Fruit fly (Drosophila melanogaster) whole organism, embryonic: ENCODE results near the gene CG43438.

Experiments used
- Antp ChIP-seq: fragments of 200-800 bp; sonication (Bioruptor generic); optimal IDR thresholded peaks from 3 replicates; lab custom pipeline; 2016; ENCODE audit warnings: missing biosample characterization, missing genetic modification characterization
- Atf6 ChIP-seq: fragments of 200-800 bp; sonication (Bioruptor generic); IDR thresholded peaks from 2 replicates; pipeline ENCODE4 v1.3.6; 2022; ENCODE audit warnings: missing biosample characterization, missing genetic modification characterization
- BEAF-32 ChIP-seq: fragments of 200-800 bp; sonication (Bioruptor generic); optimal IDR thresholded peaks from 3 replicates; lab custom pipeline; 2017; ENCODE audit warnings: missing biosample characterization, missing genetic modification characterization, mild to moderate bottlenecking, moderate library complexity, missing genetic modification reagents
- CG10267 ChIP-seq: fragments of 200-800 bp; sonication (Bioruptor generic); optimal IDR thresholded peaks from 2 replicates; lab custom pipeline; 2018; ENCODE audit warnings: missing biosample characterization, mild to moderate bottlenecking, missing genetic modification characterization, moderate library complexity
- CG11695 ChIP-seq: fragments of 200-800 bp; sonication (Bioruptor generic); IDR thresholded peaks from 3 replicates; pipeline ENCODE4 v1.3.6; 2022; ENCODE audit warnings: missing biosample characterization, missing genetic modification characterization
- CG12299 ChIP-seq: fragments of 200-800 bp; sonication (Bioruptor generic); optimal IDR thresholded peaks from 2 replicates; lab custom pipeline; 2018; ENCODE audit warnings: missing biosample characterization, mild to moderate bottlenecking, missing genetic modification characterization
- CG12659 ChIP-seq: fragments of 200-800 bp; sonication (Bioruptor generic); optimal IDR thresholded peaks from 3 replicates; lab custom pipeline; 2017; ENCODE audit warnings: mild to moderate bottlenecking, missing biosample characterization, missing genetic modification reagents, missing genetic modification characterization
- CG12744 ChIP-seq: fragments of 200-800 bp; sonication (Bioruptor generic); optimal IDR thresholded peaks from 2 replicates; lab custom pipeline; 2016; ENCODE audit warnings: missing biosample characterization, missing genetic modification characterization
- CG13123 ChIP-seq: fragments of 200-800 bp; sonication (Bioruptor generic); optimal IDR thresholded peaks from 2 replicates; lab custom pipeline; 2016; ENCODE audit warnings: missing biosample characterization, missing genetic modification characterization
- CG13287 ChIP-seq: fragments of 200-800 bp; sonication (Bioruptor generic); IDR thresholded peaks from 2 replicates; pipeline ENCODE4 v1.3.6; 2022; ENCODE audit warnings: missing biosample characterization, missing genetic modification characterization; ENCODE audit not compliant: partially characterized antibody
- CG13624 ChIP-seq: fragments of 200-800 bp; sonication (Bioruptor generic); optimal IDR thresholded peaks from 2 replicates; lab custom pipeline; 2016; ENCODE audit warnings: missing biosample characterization, missing genetic modification characterization
- CG15514 ChIP-seq: fragments of 200-800 bp; sonication (Bioruptor generic); optimal IDR thresholded peaks from 3 replicates; lab custom pipeline; 2017; ENCODE audit warnings: missing biosample characterization, missing genetic modification characterization, mild to moderate bottlenecking, moderate library complexity, missing genetic modification reagents
- CG15696 ChIP-seq: fragments of 200-800 bp; sonication (Bioruptor generic); optimal IDR thresholded peaks from 2 replicates; lab custom pipeline; 2019; ENCODE audit warnings: missing biosample characterization, mild to moderate bottlenecking, missing genetic modification characterization, moderate library complexity
- CG17359 ChIP-seq: fragments of 200-800 bp; sonication (Bioruptor generic); optimal IDR thresholded peaks from 3 replicates; lab custom pipeline; 2018; ENCODE audit warnings: missing biosample characterization, mild to moderate bottlenecking, missing genetic modification characterization, moderate library complexity
- CG18262 ChIP-seq: fragments of 200-800 bp; optimal IDR thresholded peaks from 3 replicates; lab custom pipeline; 2019; ENCODE audit warnings: missing biosample characterization, mild to moderate bottlenecking, missing genetic modification characterization, moderate library complexity
- CG18764 ChIP-seq: fragments of 200-800 bp; sonication (Bioruptor generic); optimal IDR thresholded peaks from 3 replicates; lab custom pipeline; 2016; ENCODE audit warnings: missing biosample characterization, missing genetic modification characterization
- CG2129 ChIP-seq: fragments of 200-800 bp; sonication (Bioruptor generic); IDR thresholded peaks from 2 replicates; pipeline ENCODE4 v1.3.6; 2022; ENCODE audit warnings: missing biosample characterization, missing genetic modification characterization; ENCODE audit not compliant: partially characterized antibody
- CG2678 ChIP-seq: fragments of 200-800 bp; sonication (Bioruptor generic); optimal IDR thresholded peaks from 3 replicates; lab custom pipeline; 2019; ENCODE audit warnings: missing biosample characterization, mild to moderate bottlenecking, missing genetic modification characterization, moderate library complexity
- CG4360 ChIP-seq: fragments of 200-800 bp; sonication (Bioruptor generic); IDR thresholded peaks from 2 replicates; pipeline ENCODE4 v1.3.6; 2022; ENCODE audit warnings: missing biosample characterization, missing genetic modification characterization
- CG4820 ChIP-seq: fragments of 200-800 bp; sonication (Bioruptor generic); optimal IDR thresholded peaks from 3 replicates; lab custom pipeline; 2016; ENCODE audit warnings: missing biosample characterization, missing genetic modification characterization
- CG6654 ChIP-seq: fragments of 200-800 bp; sonication (Bioruptor generic); optimal IDR thresholded peaks from 2 replicates; lab custom pipeline; 2017; ENCODE audit warnings: missing biosample characterization, mild to moderate bottlenecking, missing genetic modification characterization
- CG8944 ChIP-seq: fragments of 200-800 bp; sonication (Bioruptor generic); optimal IDR thresholded peaks from 3 replicates; lab custom pipeline; 2016; ENCODE audit warnings: missing biosample characterization, missing genetic modification characterization
- CG9797 ChIP-seq: fragments of 200-800 bp; sonication (Bioruptor generic); optimal IDR thresholded peaks from 3 replicates; lab custom pipeline; 2018; ENCODE audit warnings: missing biosample characterization, mild to moderate bottlenecking, missing genetic modification characterization
- Dbx ChIP-seq: fragments of 200-800 bp; sonication (Bioruptor generic); IDR thresholded peaks from 3 replicates; pipeline ENCODE4 v1.3.6; 2022; ENCODE audit warnings: missing biosample characterization, missing genetic modification characterization
- E2f2 ChIP-seq: fragments of 200-800 bp; sonication (Bioruptor generic); IDR thresholded peaks from 2 replicates; pipeline ENCODE4 v1.3.6; 2022; ENCODE audit warnings: missing biosample characterization, missing genetic modification characterization
- Fer1 ChIP-seq: fragments of 200-800 bp; sonication (Bioruptor generic); optimal IDR thresholded peaks from 2 replicates; lab custom pipeline; 2017; ENCODE audit warnings: missing biosample characterization, mild to moderate bottlenecking, missing genetic modification characterization
- Gsc ChIP-seq: fragments of 200-800 bp; sonication (Bioruptor generic); IDR thresholded peaks from 2 replicates; pipeline ENCODE4 v1.3.6; 2022; ENCODE audit warnings: missing biosample characterization, missing genetic modification characterization
- Hmx ChIP-seq: fragments of 200-800 bp; sonication (Bioruptor generic); optimal IDR thresholded peaks from 2 replicates; lab custom pipeline; 2016; ENCODE audit warnings: missing biosample characterization, missing genetic modification characterization
- Hsf ChIP-seq: fragments of 200-800 bp; sonication (Bioruptor generic); optimal IDR thresholded peaks from 3 replicates; lab custom pipeline; 2016; ENCODE audit warnings: missing biosample characterization, missing genetic modification characterization
- Ptx1 ChIP-seq: fragments of 200-800 bp; sonication (Bioruptor generic); IDR thresholded peaks from 2 replicates; pipeline ENCODE4 v1.3.6; 2022; ENCODE audit warnings: missing biosample characterization, missing genetic modification characterization
- Ssrp ChIP-seq: fragments of 200-800 bp; sonication (Bioruptor generic); optimal IDR thresholded peaks from 2 replicates; lab custom pipeline; 2018; ENCODE audit warnings: missing biosample characterization, mild to moderate bottlenecking, missing genetic modification characterization, moderate library complexity
- dpn ChIP-seq, 2 experiments: fragments of 200-800 bp; sonication (Bioruptor generic); optimal IDR thresholded peaks; 3 replicates each; lab custom pipeline; 2016; ENCODE audit warnings: missing biosample characterization in 2 of 2, missing genetic modification characterization in 2 of 2
- emc ChIP-seq: fragments of 200-800 bp; sonication (Bioruptor generic); optimal IDR thresholded peaks from 2 replicates; lab custom pipeline; 2016; ENCODE audit warnings: missing biosample characterization, missing genetic modification characterization
- eve ChIP-seq, 2 experiments: fragments of >200 bp; optimal IDR thresholded peaks; 2 replicates each; lab custom pipeline; 2017; ENCODE audit warnings: missing biosample characterization in 2 of 2, missing genetic modification characterization in 2 of 2
- ewg ChIP-seq: fragments of 200-800 bp; sonication (Bioruptor generic); optimal IDR thresholded peaks from 3 replicates; lab custom pipeline; 2017; ENCODE audit warnings: mild to moderate bottlenecking, missing biosample characterization, missing genetic modification reagents, missing genetic modification characterization
- ftz-f1 ChIP-seq: fragments of 200-800 bp; sonication (Bioruptor generic); optimal IDR thresholded peaks from 2 replicates; lab custom pipeline; 2016; ENCODE audit warnings: missing biosample characterization, missing genetic modification characterization
- her ChIP-seq: fragments of 200-800 bp; sonication (Bioruptor generic); optimal IDR thresholded peaks from 2 replicates; lab custom pipeline; 2016; ENCODE audit warnings: missing biosample characterization, missing genetic modification characterization
- jing ChIP-seq: fragments of 200-800 bp; sonication (Bioruptor generic); optimal IDR thresholded peaks from 2 replicates; lab custom pipeline; 2018; ENCODE audit warnings: missing biosample characterization, mild to moderate bottlenecking, missing genetic modification characterization
- lilli ChIP-seq: fragments of 200-800 bp; sonication (Bioruptor generic); optimal IDR thresholded peaks from 3 replicates; lab custom pipeline; 2016; ENCODE audit warnings: missing biosample characterization, missing genetic modification characterization
- lmd ChIP-seq: fragments of 200-800 bp; sonication (Bioruptor generic); IDR thresholded peaks from 2 replicates; pipeline ENCODE4 v1.3.6; 2022; ENCODE audit warnings: missing biosample characterization, missing genetic modification characterization
- mam ChIP-seq: fragments of 200-800 bp; sonication (Bioruptor generic); optimal IDR thresholded peaks from 3 replicates; lab custom pipeline; 2016; ENCODE audit warnings: missing biosample characterization, missing genetic modification characterization
- nerfin-2 ChIP-seq: fragments of 200-800 bp; sonication (Bioruptor generic); IDR thresholded peaks from 2 replicates; pipeline ENCODE4 v1.3.6; 2022; ENCODE audit warnings: missing biosample characterization, missing genetic modification characterization; ENCODE audit not compliant: partially characterized antibody
- oc ChIP-seq: fragments of 200-800 bp; sonication (Bioruptor generic); optimal IDR thresholded peaks from 2 replicates; lab custom pipeline; 2018; ENCODE audit warnings: missing biosample characterization, mild to moderate bottlenecking, missing genetic modification characterization, moderate library complexity
- pho ChIP-seq: fragments of 200-800 bp; sonication (Bioruptor generic); optimal IDR thresholded peaks from 2 replicates; lab custom pipeline; 2016; ENCODE audit warnings: missing biosample characterization, missing genetic modification characterization
- pum ChIP-seq: fragments of 200-800 bp; sonication (Bioruptor generic); optimal IDR thresholded peaks from 2 replicates; lab custom pipeline; 2016; ENCODE audit warnings: missing biosample characterization, missing genetic modification characterization
- ranshi ChIP-seq: fragments of 200-800 bp; sonication (Bioruptor generic); IDR thresholded peaks from 2 replicates; pipeline ENCODE4 v1.3.6; 2022; ENCODE audit warnings: missing biosample characterization, missing genetic modification characterization
- row ChIP-seq: fragments of 200-800 bp; sonication (Bioruptor generic); IDR thresholded peaks from 3 replicates; pipeline ENCODE4 v1.3.6; 2022; ENCODE audit warnings: missing biosample characterization, missing genetic modification characterization
- slbo ChIP-seq: fragments of 200-800 bp; sonication (Bioruptor generic); IDR thresholded peaks from 2 replicates; pipeline ENCODE4 v1.3.6; 2022; ENCODE audit warnings: missing biosample characterization, missing genetic modification characterization
- tap ChIP-seq: fragments of 200-800 bp; optimal IDR thresholded peaks from 3 replicates; lab custom pipeline; 2019; ENCODE audit warnings: missing biosample characterization, mild to moderate bottlenecking, missing genetic modification characterization, moderate library complexity
- tin ChIP-seq: fragments of 200-800 bp; sonication (Bioruptor generic); optimal IDR thresholded peaks from 3 replicates; lab custom pipeline; 2016; ENCODE audit warnings: missing biosample characterization, missing genetic modification characterization
- twi ChIP-seq: fragments of 200-800 bp; optimal IDR thresholded peaks from 2 replicates; lab custom pipeline; 2019; ENCODE audit warnings: missing biosample characterization, mild to moderate bottlenecking, missing genetic modification characterization, moderate library complexity
- zf30C ChIP-seq: fragments of 200-800 bp; sonication (Bioruptor generic); optimal IDR thresholded peaks from 3 replicates; lab custom pipeline; 2018; ENCODE audit warnings: missing biosample characterization, mild to moderate bottlenecking, missing genetic modification characterization

CG43438 gene

DNA sequence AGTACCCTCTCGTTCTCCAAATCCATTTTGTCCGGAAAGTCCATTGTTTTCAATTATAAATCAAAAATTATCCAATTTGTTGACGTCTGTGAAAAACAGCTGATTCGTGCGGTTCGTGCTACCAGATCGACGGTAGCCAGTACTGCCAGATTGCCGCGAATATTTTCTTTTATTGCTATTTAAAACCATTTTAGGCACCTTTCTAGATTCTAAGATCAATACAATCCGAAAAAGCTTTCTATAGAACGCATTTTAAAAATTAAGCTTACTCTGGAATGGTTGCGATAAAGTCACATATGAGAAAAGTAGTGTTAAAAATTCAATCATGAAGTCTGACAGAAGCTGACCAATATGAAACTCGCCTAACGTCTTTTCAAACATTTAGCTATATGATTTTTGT is 37.1 kb upstream of the CG43438 start, which contains the start of gene Cog8 (continued):
- TF ChIP-seq ewg (peak; percentile 27), CG18262 (peak; percentile 25), pum (GFP tag; lab: Kevin White, UChicago) (peak; percentile 66), dpn (GFP tag; optimal IDR thresholded peaks at IDR 0.05; lab: Kevin White, UChicago) (peak; percentile 47 to 54), CG4360 (GFP tag; lab: Robert Waterston, UW) (no peak), CG15514 (GFP tag; lab: Kevin White, UChicago) (peak; percentile 48), CG9797 (GFP tag; lab: Kevin White, UChicago) (peak; percentile 4), CG13624 (peak; percentile 2), oc (tag; lab: Kevin White, UChicago) (no peak), lmd (GFP tag; lab: Robert Waterston, UW) (no peak), CG18764 (no peak), CG4820 (peak; percentile 25), Hsf (peak; percentile 49), Ptx1 (GFP tag; lab: Robert Waterston, UW) (no peak), CG15696 (tag; lab: Kevin White, UChicago) (peak; percentile 17), CG13287 (GFP tag; lab: Robert Waterston, UW) (no peak), slbo (GFP tag; lab: Robert Waterston, UW) (peak; percentile 74), CG17359 (no peak), Ssrp (peak; percentile 48), Hmx (GFP tag; lab: Kevin White, UChicago) (no peak), emc (GFP tag; lab: Kevin White, UChicago) (no peak), eve (GFP tag; optimal IDR thresholded peaks at IDR 0.05; lab: Kevin White, UChicago) (no peak), CG2678 (peak; percentile 31), her (GFP tag; lab: Kevin White, UChicago) (peak; percentile 43), Atf6 (no peak), tap (tag; lab: Kevin White, UChicago) (no peak), CG12299 (tag; lab: Kevin White, UChicago) (no peak), CG12659 (GFP tag; lab: Kevin White, UChicago) (peak; percentile 57), Dbx (GFP tag; lab: Robert Waterston, UW) (no peak), row (GFP tag; lab: Robert Waterston, UW) (peak; percentile 58), jing (GFP tag; lab: Kevin White, UChicago) (peak; percentile 11), Fer1 (GFP tag; lab: Kevin White, UChicago) (no peak), CG2129 (GFP tag; lab: Robert Waterston, UW) (no peak), tin (GFP tag; lab: Kevin White, UChicago) (peak; percentile 40), CG13123 (peak; percentile 40), CG8944 (peak; percentile 59), zf30C (GFP tag; lab: Kevin White, UChicago) (no peak), pho (GFP tag; lab: Kevin White, UChicago) (peak; percentile 58), CG11695 (GFP tag; lab: Robert Waterston, UW) (no peak), Antp (peak; percentile 74), twi (tag; lab: Kevin White, UChicago) (peak; percentile 49), ftz-f1 (GFP tag; lab: Kevin White, UChicago) (no peak), lilli (GFP tag; lab: Kevin White, UChicago) (peak; percentile 74), CG10267 (tag; lab: Kevin White, UChicago) (peak; percentile 95), BEAF-32 (GFP tag; lab: Kevin White, UChicago) (peak; percentile 38), E2f2 (GFP tag; lab: Robert Waterston, UW) (peak; percentile 69), ranshi (GFP tag; lab: Robert Waterston, UW) (no peak; the same call in 1 of the 2 replicates), CG12744 (GFP tag; lab: Kevin White, UChicago) (no peak), nerfin-2 (GFP tag; lab: Robert Waterston, UW) (no peak), Gsc (no peak), mam (GFP tag; lab: Kevin White, UChicago) (peak; percentile 73), CG6654 (GFP tag; lab: Kevin White, UChicago) (no peak)
